Worm (Caenorhabditis elegans): ENCODE measurements around the gene F58E2.5.
"Not testable (repeated sequence)": the region's sequence is repeated elsewhere in the genome, so short reads cannot be mapped to it uniquely, and the experiment has no call there.

F58E2.5 gene

ce11 chrIV:3444614-3445013 is at the start of gene F58E2.5:
F58E2.5 (plus strand) TSS chrIV:3444914.
- TF ChIP-seq him-1 (tag; optimal IDR thresholded peaks at IDR 0.05) (no peak), dao-5 (tag; optimal IDR thresholded peaks at IDR 0.05) (no peak), W03F9.2 (tag; optimal IDR thresholded peaks at IDR 0.05) (no peak)

ce11 chrIV:3395581-3395980 is 49.1 kb upstream of the F58E2.5 start, which contains the start of gene C04C3.14:
C04C3.14 (plus strand) TSS chrIV:3395881.
- TF ChIP-seq dao-5 (tag; optimal IDR thresholded peaks at IDR 0.05) (no peak), W03F9.2 (tag; optimal IDR thresholded peaks at IDR 0.05) (no peak), him-1 (tag; optimal IDR thresholded peaks at IDR 0.05) (no peak)

ce11 chrIV:3398078-3398477 is 46.6 kb upstream of the F58E2.5 start:
- TF ChIP-seq W03F9.2 (tag; optimal IDR thresholded peaks at IDR 0.05) = no peak
- TF ChIP-seq dao-5 (tag; optimal IDR thresholded peaks at IDR 0.05) = no peak
- no peak for TF ChIP-seq him-1 (tag; optimal IDR thresholded peaks at IDR 0.05)

- no peak for TF ChIP-seq dao-5 (tag; optimal IDR thresholded peaks at IDR 0.05)
- TF ChIP-seq W03F9.2 (tag; optimal IDR thresholded peaks at IDR 0.05) = no peak
- no peak for TF ChIP-seq him-1 (tag; optimal IDR thresholded peaks at IDR 0.05)
Measured at ce11 chrIV:3399015-3399722, 45.5 kb upstream of the F58E2.5 start, which contains the start of the genes dyf-3 and pdhb-1. dyf-3 (minus strand) TSS chrIV:3399231. pdhb-1 (plus strand) TSS chrIV:3399672.

ce11 chrIV:3400941-3401340 is 43.8 kb upstream of the F58E2.5 start:
- TF ChIP-seq him-1 (tag; optimal IDR thresholded peaks at IDR 0.05) = no peak
- TF ChIP-seq W03F9.2 (tag; optimal IDR thresholded peaks at IDR 0.05) = no peak
- TF ChIP-seq dao-5 (tag; optimal IDR thresholded peaks at IDR 0.05) = no peak

ce11 chrIV:3415383-3415782 is 29.3 kb upstream of the F58E2.5 start, which contains the start of gene lgc-9:
lgc-9 (plus strand) TSS chrIV:3415683.
- TF ChIP-seq dao-5 (tag; optimal IDR thresholded peaks at IDR 0.05) (no peak), him-1 (tag; optimal IDR thresholded peaks at IDR 0.05) (no peak), W03F9.2 (tag; optimal IDR thresholded peaks at IDR 0.05) (no peak)

- TF ChIP-seq W03F9.2 (tag; optimal IDR thresholded peaks at IDR 0.05) (no peak), him-1 (tag; optimal IDR thresholded peaks at IDR 0.05) (no peak), dao-5 (tag; optimal IDR thresholded peaks at IDR 0.05) (no peak)
Measured at ce11 chrIV:3418741-3419140, 26.0 kb upstream of the F58E2.5 start.

- no peak for TF ChIP-seq him-1 (tag; optimal IDR thresholded peaks at IDR 0.05)
- no peak for TF ChIP-seq dao-5 (tag; optimal IDR thresholded peaks at IDR 0.05)
- no peak for TF ChIP-seq W03F9.2 (tag; optimal IDR thresholded peaks at IDR 0.05)
Measured at ce11 chrIV:3422516-3422915, 22.2 kb upstream of the F58E2.5 start, which contains the start of gene C04C3.6. C04C3.6 (minus strand) TSS chrIV:3422616.

ce11 chrIV:3428434-3428950 is 16.2 kb upstream of the F58E2.5 start, which contains the start of the genes C04C3.9 and srz-60:
C04C3.9 (minus strand) TSS chrIV:3428534.
srz-60 (plus strand) TSS chrIV:3428900.
- TF ChIP-seq W03F9.2 (tag; optimal IDR thresholded peaks at IDR 0.05) (no peak), him-1 (tag; optimal IDR thresholded peaks at IDR 0.05) (no peak), dao-5 (tag; optimal IDR thresholded peaks at IDR 0.05) (no peak)

- not testable (repeated sequence) for TF ChIP-seq him-1, dao-5, W03F9.2 (tag; optimal IDR thresholded peaks at IDR 0.05)
Measured at ce11 chrIV:3433387-3433786, 11.3 kb upstream of the F58E2.5 start, which contains the start of gene C04C3.7. C04C3.7 (minus strand) TSS chrIV:3433487.

ce11 chrIV:3436021-3436420 is 8.7 kb upstream of the F58E2.5 start, which contains the start of gene srz-32:
srz-32 (plus strand) TSS chrIV:3436321.
- TF ChIP-seq W03F9.2 (tag; optimal IDR thresholded peaks at IDR 0.05) = no peak
- no peak for TF ChIP-seq dao-5 (tag; optimal IDR thresholded peaks at IDR 0.05)
- TF ChIP-seq him-1 (tag; optimal IDR thresholded peaks at IDR 0.05) = no peak

- TF ChIP-seq W03F9.2 (tag; optimal IDR thresholded peaks at IDR 0.05) = no peak
- no peak for TF ChIP-seq dao-5 (tag; optimal IDR thresholded peaks at IDR 0.05)
- TF ChIP-seq him-1 (tag; optimal IDR thresholded peaks at IDR 0.05) = no peak
Measured at ce11 chrIV:3438022-3438421, 6.7 kb upstream of the F58E2.5 start, which contains the start of gene grd-13. grd-13 (plus strand) TSS chrIV:3438312.

ce11 chrIV:3439354-3439753 is 5.4 kb upstream of the F58E2.5 start, which contains the start of gene grd-3:
grd-3 (plus strand) TSS chrIV:3439655.
- TF ChIP-seq W03F9.2 (tag; optimal IDR thresholded peaks at IDR 0.05) = no peak
- TF ChIP-seq him-1 (tag; optimal IDR thresholded peaks at IDR 0.05) = no peak
- TF ChIP-seq dao-5 (tag; optimal IDR thresholded peaks at IDR 0.05) = no peak

- TF ChIP-seq him-1 (tag; optimal IDR thresholded peaks at IDR 0.05) = no peak
- no peak for TF ChIP-seq dao-5 (tag; optimal IDR thresholded peaks at IDR 0.05)
- TF ChIP-seq W03F9.2 (tag; optimal IDR thresholded peaks at IDR 0.05) = no peak
Measured at ce11 chrIV:3440848-3441247, 3.9 kb upstream of the F58E2.5 start, which contains the start of gene grd-10. grd-10 (plus strand) TSS chrIV:3441055.

Data from whole organism, L4/young adult.